Worm (Caenorhabditis elegans) whole organism, young adult: ENCODE data around the gene H10E21.4.

Source experiments
- B0035.1 ChIP-seq: sonication (generic microtip); optimal IDR thresholded peaks from 2 replicates; lab custom pipeline; 2016; ENCODE audit warnings: missing genetic modification characterization, mild to moderate bottlenecking, missing compliant biosample characterization, missing genotype, missing genetic modification reagents
- B0336.3 ChIP-seq: fragments of 200-800 bp; sonication (Bioruptor generic); IDR thresholded peaks from 2 replicates; pipeline ENCODE4 v1.3.6; 2022; ENCODE audit warnings: missing genetic modification characterization, missing compliant biosample characterization
- F10E7.11 ChIP-seq: sonication (generic microtip); optimal IDR thresholded peaks from 2 replicates; lab custom pipeline; 2017; ENCODE audit warnings: mild to moderate bottlenecking, missing genetic modification characterization, moderate library complexity, missing compliant biosample characterization
- F33H1.4 ChIP-seq: fragments of 200-800 bp; sonication (Bioruptor generic); IDR thresholded peaks from 2 replicates; pipeline ENCODE4 v1.3.6; 2022; ENCODE audit warnings: missing genetic modification reagents, missing genetic modification characterization, missing compliant biosample characterization
- F39B2.1 ChIP-seq: fragments of 200-800 bp; sonication (Bioruptor generic); IDR thresholded peaks from 2 replicates; pipeline ENCODE4 v1.3.6; 2022; ENCODE audit warnings: missing genetic modification reagents, missing genetic modification characterization, missing compliant biosample characterization
- F49E8.2 ChIP-seq: sonication (generic microtip); optimal IDR thresholded peaks from 3 replicates; lab custom pipeline; 2017; ENCODE audit warnings: missing genetic modification characterization, mild to moderate bottlenecking, missing compliant biosample characterization, antibody characterized with exemption, moderate library complexity; ENCODE audit not compliant: insufficient read depth
- K11D2.4 ChIP-seq: fragments of 200-800 bp; sonication (Bioruptor generic); IDR thresholded peaks from 2 replicates; pipeline ENCODE4 v1.3.6; 2022; ENCODE audit warnings: missing genetic modification reagents, missing genetic modification characterization, missing compliant biosample characterization
- K12H6.12 ChIP-seq: fragments of 200-800 bp; sonication (Bioruptor generic); optimal IDR thresholded peaks from 2 replicates; lab custom pipeline; 2018; ENCODE audit warnings: mild to moderate bottlenecking, missing genetic modification characterization, missing compliant biosample characterization
- Y53G8AR.9 ChIP-seq: fragments of 200-800 bp; sonication (Bioruptor generic); conservative IDR thresholded peaks from 2 replicates; pipeline ENCODE4 v1.3.6; 2022; ENCODE audit warnings: missing genetic modification reagents, missing genetic modification characterization, missing compliant biosample characterization
- Y56A3A.18 ChIP-seq: fragments of 200-800 bp; sonication (Bioruptor generic); IDR thresholded peaks from 2 replicates; pipeline ENCODE4 v1.3.6; 2022; ENCODE audit warnings: missing genetic modification reagents, missing genetic modification characterization, missing compliant biosample characterization
- Y95B8A.8 ChIP-seq: fragments of 200-800 bp; sonication (Bioruptor generic); IDR thresholded peaks from 2 replicates; pipeline ENCODE4 v1.3.6; 2022; ENCODE audit warnings: missing genetic modification reagents, missing genetic modification characterization, missing compliant biosample characterization
- ZK185.1 ChIP-seq: sonication (generic microtip); optimal IDR thresholded peaks from 2 replicates; lab custom pipeline; 2016; ENCODE audit warnings: mild to moderate bottlenecking, missing genetic modification characterization, missing compliant biosample characterization; ENCODE audit not compliant: poor library complexity, severe bottlenecking
- ama-1 ChIP-seq, 3 experiments: fragments of 150-350 bp in 1 of 3; sonication (generic microtip) in 2 of 3; optimal IDR thresholded peaks; 2 replicates each; lab custom pipeline; 2014 to 2018; ENCODE audit warnings: missing biosample characterization in 2 of 3, missing genetic modification characterization in 2 of 3, missing genetic modification reagents in 2 of 3
- athp-1 ChIP-seq: sonication (generic microtip); optimal IDR thresholded peaks from 2 replicates; lab custom pipeline; 2017; ENCODE audit warnings: mild to moderate bottlenecking, missing genetic modification characterization, missing compliant biosample characterization
- cebp-1 ChIP-seq, 2 experiments: fragments of 200-800 bp in 1 of 2; sonication (Bioruptor generic) in 1 of 2; sonication (generic microtip) in 1 of 2; IDR thresholded peaks in 1 of 2; optimal IDR thresholded peaks in 1 of 2; 2 replicates each; pipeline versions ENCODE4 v1.3.6 to Lab custom; 2017 to 2022; ENCODE audit warnings: missing compliant biosample characterization in 2 of 2, missing genetic modification characterization in 2 of 2, mild to moderate bottlenecking in 1 of 2, missing genetic modification reagents in 1 of 2, moderate library complexity in 1 of 2
- ceh-40 ChIP-seq: fragments of 200-800 bp; sonication (Bioruptor generic); IDR thresholded peaks from 2 replicates; pipeline ENCODE4 v1.3.6; 2022; ENCODE audit warnings: missing genetic modification characterization, missing compliant biosample characterization
- chd-7 ChIP-seq: sonication (generic microtip); optimal IDR thresholded peaks from 2 replicates; lab custom pipeline; 2016; ENCODE audit warnings: mild to moderate bottlenecking, missing genetic modification characterization, moderate library complexity, missing compliant biosample characterization
- ekl-4 ChIP-seq: fragments of 200-800 bp; sonication (Bioruptor generic); IDR thresholded peaks from 2 replicates; pipeline ENCODE4 v1.3.6; 2022; ENCODE audit warnings: missing genetic modification reagents, missing genetic modification characterization, missing compliant biosample characterization
- hlh-12 ChIP-seq: sonication (generic microtip); optimal IDR thresholded peaks from 2 replicates; lab custom pipeline; 2016; ENCODE audit warnings: missing genetic modification characterization, missing compliant biosample characterization
- hmg-1.2 ChIP-seq: fragments of 200-800 bp; sonication (Bioruptor generic); IDR thresholded peaks from 2 replicates; pipeline ENCODE4 v1.3.6; 2022; ENCODE audit warnings: missing genetic modification reagents, missing genetic modification characterization, missing compliant biosample characterization
- let-607 ChIP-seq, 2 experiments: fragments of 200-800 bp in 1 of 2; sonication (Bioruptor generic) in 1 of 2; sonication (generic microtip) in 1 of 2; optimal IDR thresholded peaks; 2 replicates each; lab custom pipeline; 2016 to 2018; ENCODE audit warnings: mild to moderate bottlenecking in 2 of 2, missing compliant biosample characterization in 2 of 2, missing genetic modification characterization in 2 of 2, moderate library complexity in 2 of 2, missing genotype in 1 of 2
- lin-26 ChIP-seq: fragments of 200-800 bp; sonication (Bioruptor generic); IDR thresholded peaks from 2 replicates; pipeline ENCODE4 v1.3.6; 2022; ENCODE audit warnings: missing genetic modification reagents, missing genetic modification characterization, missing compliant biosample characterization
- lin-35 ChIP-seq, 3 experiments: fragments of 150-350 bp in 2 of 3; sonication (generic microtip) in 1 of 3; optimal IDR thresholded peaks; 2 replicates each; lab custom pipeline; 2014 to 2018; ENCODE audit warnings: missing biosample characterization in 3 of 3, missing genetic modification characterization in 3 of 3, missing genetic modification reagents in 3 of 3
- lin-40 ChIP-seq: sonication (generic microtip); optimal IDR thresholded peaks from 2 replicates; lab custom pipeline; 2016; ENCODE audit warnings: missing genetic modification characterization, mild to moderate bottlenecking, missing compliant biosample characterization, missing genotype, missing genetic modification reagents
- lin-54 ChIP-seq: fragments of 200-800 bp; sonication (Bioruptor generic); optimal IDR thresholded peaks from 2 replicates; lab custom pipeline; 2018; ENCODE audit warnings: mild to moderate bottlenecking, missing genetic modification characterization, missing compliant biosample characterization
- lsl-1 ChIP-seq: fragments of 200-800 bp; sonication (Bioruptor generic); optimal IDR thresholded peaks from 2 replicates; lab custom pipeline; 2018; ENCODE audit warnings: mild to moderate bottlenecking, missing genetic modification characterization, moderate library complexity, missing compliant biosample characterization
- madf-3 ChIP-seq: fragments of 200-800 bp; sonication (Bioruptor generic); IDR thresholded peaks from 2 replicates; pipeline ENCODE4 v1.3.6; 2022; ENCODE audit warnings: missing genetic modification reagents, missing genetic modification characterization, missing compliant biosample characterization
- madf-6 ChIP-seq: fragments of 200-800 bp; sonication (Bioruptor generic); IDR thresholded peaks from 2 replicates; pipeline ENCODE4 v1.3.6; 2022; ENCODE audit warnings: missing genetic modification reagents, missing genetic modification characterization, missing compliant biosample characterization
- mcd-1 ChIP-seq: fragments of 200-800 bp; sonication (Bioruptor generic); IDR thresholded peaks from 2 replicates; pipeline ENCODE4 v1.3.6; 2022; ENCODE audit warnings: missing genetic modification reagents, missing genetic modification characterization, missing compliant biosample characterization
- mxl-1 ChIP-seq: sonication (generic microtip); optimal IDR thresholded peaks from 2 replicates; lab custom pipeline; 2016; ENCODE audit warnings: missing genetic modification characterization, missing compliant biosample characterization
- nfyb-1 ChIP-seq: fragments of 200-800 bp; sonication (Bioruptor generic); IDR thresholded peaks from 2 replicates; pipeline ENCODE4 v1.3.6; 2022; ENCODE audit warnings: missing genetic modification reagents, missing genetic modification characterization, missing compliant biosample characterization
- pbrm-1 ChIP-seq: fragments of 200-800 bp; sonication (Bioruptor generic); IDR thresholded peaks from 2 replicates; pipeline ENCODE4 v1.3.6; 2022; ENCODE audit warnings: missing genetic modification reagents, missing genetic modification characterization, missing compliant biosample characterization
- snpc-1.1 ChIP-seq: sonication (generic microtip); optimal IDR thresholded peaks from 2 replicates; lab custom pipeline; 2017; ENCODE audit warnings: missing genetic modification characterization, mild to moderate bottlenecking, missing compliant biosample characterization, antibody characterized with exemption, moderate library complexity, missing genotype, missing genetic modification reagents; ENCODE audit not compliant: insufficient read depth
- tlf-1 ChIP-seq: fragments of 200-800 bp; sonication (Bioruptor generic); optimal IDR thresholded peaks from 2 replicates; lab custom pipeline; 2018; ENCODE audit warnings: mild to moderate bottlenecking, missing genetic modification characterization, missing compliant biosample characterization
- zfh-2 ChIP-seq: fragments of 200-800 bp; sonication (Bioruptor generic); conservative IDR thresholded peaks from 2 replicates; pipeline ENCODE4 v1.3.6; 2022; ENCODE audit warnings: missing genetic modification reagents, missing genetic modification characterization, missing compliant biosample characterization

The H10E21.4 gene

DNA sequence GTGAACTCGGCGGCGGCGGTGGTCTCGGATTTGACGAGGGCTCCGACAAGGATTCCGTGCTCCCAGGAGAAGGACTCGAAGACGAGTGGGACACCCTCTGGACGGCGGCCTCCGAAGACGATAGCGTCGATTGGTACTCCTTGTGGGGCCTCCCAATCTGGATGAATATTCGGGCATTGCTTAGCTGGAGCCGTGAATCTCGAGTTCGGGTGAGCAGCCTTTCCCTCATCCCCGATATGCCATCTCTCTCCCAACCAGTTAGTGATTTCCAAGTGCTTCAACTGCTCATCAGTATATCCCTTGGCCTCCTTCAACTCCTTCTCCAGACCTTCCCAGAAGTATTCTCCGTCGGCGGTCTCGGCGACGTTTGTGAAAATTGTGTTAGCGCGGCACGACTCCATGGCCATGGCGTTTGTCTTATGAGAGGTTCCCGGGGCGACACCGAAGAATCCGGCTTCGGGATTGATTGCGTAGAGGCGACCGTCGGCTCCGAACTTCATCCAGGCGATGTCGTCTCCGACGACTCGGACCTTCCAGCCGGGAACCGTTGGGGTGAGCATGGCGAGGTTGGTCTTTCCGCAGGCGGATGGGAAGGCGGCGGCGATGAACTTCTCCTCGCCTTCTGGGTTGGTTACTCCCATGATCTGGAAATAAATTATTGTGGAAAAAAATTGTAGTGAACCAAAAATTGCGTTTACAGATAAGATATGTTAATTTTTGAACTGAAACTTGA lies 44.3 kb upstream of the H10E21.4 start (continued):
- 0 out of 2 replicates have a peak, but pooled peaks have one; percentile 52 for TF ChIP-seq ceh-40 (GFP tag; lab: Robert Waterston, UW)
- TF ChIP-seq hlh-12: no peak
- TF ChIP-seq F39B2.1 (GFP tag; lab: Robert Waterston, UW): no peak
- no peak for TF ChIP-seq chd-7 (tag; lab: Kevin White, UChicago)
- no peak for TF ChIP-seq F33H1.4 (GFP tag; lab: Robert Waterston, UW)
- no peak for TF ChIP-seq snpc-1.1 (tag; lab: Kevin White, UChicago)
- no peak for TF ChIP-seq mxl-1 (tag; lab: Kevin White, UChicago)
- no peak for TF ChIP-seq B0035.1 (tag; lab: Kevin White, UChicago)
- TF ChIP-seq mcd-1 (GFP tag; lab: Robert Waterston, UW): peak; percentile 36; the same call in 1 of the 2 replicates
- TF ChIP-seq madf-6 (GFP tag; lab: Robert Waterston, UW): peak; percentile 20; the same call in 1 of the 2 replicates
- no peak for TF ChIP-seq F10E7.11 (tag; lab: Kevin White, UChicago)
- TF ChIP-seq athp-1 (tag; lab: Kevin White, UChicago): peak; percentile 18
- TF ChIP-seq Y53G8AR.9 (GFP tag; lab: Robert Waterston, UW): peak; percentile 60
- TF ChIP-seq tlf-1: no peak
- TF ChIP-seq, all 124 proteins: peak for 25

DNA sequence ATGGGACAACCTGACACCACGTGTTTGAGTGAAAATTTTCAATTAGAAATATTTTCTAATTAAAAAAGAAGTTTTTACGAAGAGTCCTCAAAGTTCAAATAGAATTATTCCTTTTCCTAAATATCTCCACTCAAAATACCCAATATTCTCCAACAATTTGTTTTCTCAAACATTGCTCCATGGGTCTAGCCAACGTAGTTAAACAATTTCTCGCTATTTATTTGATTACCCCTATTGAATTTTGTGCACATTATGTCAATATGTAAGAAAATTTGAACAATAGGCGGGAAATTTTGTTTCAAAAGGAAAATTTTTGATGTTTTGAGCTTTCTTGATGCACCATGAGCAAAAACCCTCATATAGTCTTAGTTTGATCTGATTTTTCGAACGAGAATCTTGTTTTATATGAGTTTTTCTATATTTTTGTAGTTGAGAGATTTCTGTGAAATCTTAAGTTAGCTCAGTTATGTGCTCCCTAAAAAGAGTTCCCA lies 43.0 kb upstream of the H10E21.4 start:
- TF ChIP-seq lin-35 (GFP tag; optimal IDR thresholded peaks at IDR 0.05; lab: Kevin White, UChicago) (peak in 1 of 3 experiments; percentile 79), F49E8.2 (tag; lab: Kevin White, UChicago) (no peak), B0035.1 (tag; lab: Kevin White, UChicago) (peak; percentile 83), B0336.3 (GFP tag; lab: Robert Waterston, UW) (peak; percentile 70), madf-3 (no peak), athp-1 (tag; lab: Kevin White, UChicago) (peak; percentile 54), cebp-1 (GFP tag; IDR thresholded peaks at IDR 0.05; lab: Robert Waterston, UW) (no peak), cebp-1 (tag; optimal IDR thresholded peaks at IDR 0.05; lab: Kevin White, UChicago) (peak; percentile 56), Y56A3A.18 (GFP tag; lab: Robert Waterston, UW) (0 out of 2 replicates have a peak, but pooled peaks have one; percentile 30), ama-1 (optimal IDR thresholded peaks at IDR 0.05; lab: Kevin White, UChicago) (no peak), ama-1 (GFP tag; optimal IDR thresholded peaks at IDR 0.05; lab: Kevin White, UChicago) (peak in 1 of 2 experiments; percentile 85), K12H6.12 (tag; lab: Kevin White, UChicago) (peak; percentile 41), tlf-1 (peak; percentile 25), let-607 (tag; optimal IDR thresholded peaks at IDR 0.05; lab: Kevin White, UChicago) (peak in 1 of 2 experiments; percentile 21), nfyb-1 (peak; percentile 38; the same call in 1 of the 2 replicates), Y95B8A.8 (no peak), lsl-1 (GFP tag; lab: Kevin White, UChicago) (no peak), zfh-2 (GFP tag; lab: Robert Waterston, UW) (no peak), ZK185.1 (tag; lab: Kevin White, UChicago) (peak; percentile 15), pbrm-1 (GFP tag; lab: Robert Waterston, UW) (peak; percentile 68), K11D2.4 (GFP tag; lab: Robert Waterston, UW) (peak; percentile 79), ekl-4 (GFP tag; lab: Robert Waterston, UW) (0 out of 2 replicates have a peak, but pooled peaks have one; percentile 15), lin-26 (GFP tag; lab: Robert Waterston, UW) (0 out of 2 replicates have a peak, but pooled peaks have one; percentile 39), mcd-1 (GFP tag; lab: Robert Waterston, UW) (0 out of 2 replicates have a peak, but pooled peaks have one; percentile 25), hmg-1.2 (GFP tag; lab: Robert Waterston, UW) (peak; percentile 33; the same call in 1 of the 2 replicates), lin-54 (peak; percentile 14), lin-40 (tag; lab: Kevin White, UChicago) (peak; percentile 62)
